Fruit fly (Drosophila melanogaster) whole organism, embryonic: ENCODE results near the gene HDAC6.
A peak's percentile ranks its signal among the peaks of the same experiment; 100 is the strongest.

Experiments
- Antp ChIP-seq: fragments of 200-800 bp; sonication (Bioruptor generic); optimal IDR thresholded peaks from 3 replicates; lab custom pipeline; 2016; ENCODE audit warnings: missing biosample characterization, missing genetic modification characterization
- Asciz ChIP-seq: fragments of 200-800 bp; sonication (Bioruptor generic); optimal IDR thresholded peaks from 2 replicates; lab custom pipeline; 2017; ENCODE audit warnings: missing biosample characterization, mild to moderate bottlenecking, missing genetic modification characterization, missing genetic modification reagents
- Bteb2 ChIP-seq: fragments of 200-800 bp; sonication (Bioruptor generic); optimal IDR thresholded peaks from 2 replicates; lab custom pipeline; 2016; ENCODE audit warnings: missing biosample characterization, missing genetic modification characterization
- CG10366 ChIP-seq: fragments of 200-800 bp; sonication (Bioruptor generic); IDR thresholded peaks from 2 replicates; pipeline ENCODE4 v1.3.6; 2022; ENCODE audit warnings: missing biosample characterization, missing genetic modification characterization
- CG11560 ChIP-seq: fragments of 200-800 bp; sonication (Bioruptor generic); IDR thresholded peaks from 3 replicates; pipeline ENCODE4 v1.3.6; 2022; ENCODE audit warnings: missing biosample characterization, missing genetic modification characterization
- CG12104 ChIP-seq: fragments of 200-800 bp; sonication (Bioruptor generic); optimal IDR thresholded peaks from 3 replicates; lab custom pipeline; 2016; ENCODE audit warnings: missing biosample characterization, missing genetic modification characterization
- CG13296 ChIP-seq: fragments of 200-800 bp; sonication (Bioruptor generic); optimal IDR thresholded peaks from 3 replicates; lab custom pipeline; 2018; ENCODE audit warnings: missing biosample characterization, mild to moderate bottlenecking, missing genetic modification characterization
- CG14050 ChIP-seq: fragments of 200-800 bp; sonication (Bioruptor generic); IDR thresholded peaks from 3 replicates; pipeline ENCODE4 v1.3.6; 2022; ENCODE audit warnings: missing biosample characterization, missing genetic modification characterization
- CG14441 ChIP-seq: fragments of 200-800 bp; sonication (Bioruptor generic); IDR thresholded peaks from 2 replicates; pipeline ENCODE4 v1.3.6; 2022; ENCODE audit warnings: missing biosample characterization, missing genetic modification characterization
- CG16863 ChIP-seq: fragments of 200-800 bp; sonication (Bioruptor generic); optimal IDR thresholded peaks from 3 replicates; lab custom pipeline; 2016; ENCODE audit warnings: missing biosample characterization, missing genetic modification characterization
- CG18262 ChIP-seq: fragments of 200-800 bp; optimal IDR thresholded peaks from 3 replicates; lab custom pipeline; 2019; ENCODE audit warnings: missing biosample characterization, mild to moderate bottlenecking, missing genetic modification characterization, moderate library complexity
- CG2202 ChIP-seq: fragments of 200-800 bp; sonication (Bioruptor generic); optimal IDR thresholded peaks from 2 replicates; lab custom pipeline; 2018; ENCODE audit warnings: missing biosample characterization, mild to moderate bottlenecking, missing genetic modification characterization
- CG7745 ChIP-seq: fragments of 200-800 bp; sonication (Bioruptor generic); optimal IDR thresholded peaks from 2 replicates; lab custom pipeline; 2018; ENCODE audit warnings: missing biosample characterization, mild to moderate bottlenecking, missing genetic modification characterization, moderate library complexity
- CG9437 ChIP-seq: fragments of 200-800 bp; sonication (Bioruptor generic); optimal IDR thresholded peaks from 2 replicates; lab custom pipeline; 2018; ENCODE audit warnings: missing biosample characterization, mild to moderate bottlenecking, missing genetic modification characterization
- CG9727 ChIP-seq: fragments of 200-800 bp; sonication (Bioruptor generic); optimal IDR thresholded peaks from 3 replicates; lab custom pipeline; 2017; ENCODE audit warnings: missing biosample characterization, mild to moderate bottlenecking, missing genetic modification characterization
- Dad ChIP-seq: fragments of 200-800 bp; sonication (Bioruptor generic); optimal IDR thresholded peaks from 3 replicates; lab custom pipeline; 2016; ENCODE audit warnings: missing biosample characterization, missing genetic modification characterization
- HmgD ChIP-seq: fragments of 200-800 bp; sonication (Bioruptor generic); optimal IDR thresholded peaks from 3 replicates; lab custom pipeline; 2016; ENCODE audit warnings: missing biosample characterization, missing genetic modification characterization
- Hmr ChIP-seq: fragments of 200-800 bp; sonication (Bioruptor generic); optimal IDR thresholded peaks from 3 replicates; lab custom pipeline; 2017; ENCODE audit warnings: mild to moderate bottlenecking, missing biosample characterization, missing genetic modification reagents, missing genetic modification characterization
- Lhr ChIP-seq: fragments of 200-800 bp; sonication (Bioruptor generic); optimal IDR thresholded peaks from 3 replicates; lab custom pipeline; 2017; ENCODE audit warnings: mild to moderate bottlenecking, missing biosample characterization, missing genetic modification reagents, missing genetic modification characterization
- Mes4 ChIP-seq: fragments of 200-800 bp; sonication (Bioruptor generic); optimal IDR thresholded peaks from 2 replicates; lab custom pipeline; 2016; ENCODE audit warnings: missing biosample characterization, missing genetic modification characterization
- NK7.1 ChIP-seq: fragments of 200-800 bp; sonication (Bioruptor generic); optimal IDR thresholded peaks from 3 replicates; lab custom pipeline; 2016; ENCODE audit warnings: missing biosample characterization, missing genetic modification characterization
- Pdp1 ChIP-seq, 2 experiments: fragments of 200-800 bp; sonication (Bioruptor generic); optimal IDR thresholded peaks; 3 replicates each; lab custom pipeline; 2016; ENCODE audit warnings: missing biosample characterization in 2 of 2, missing genetic modification characterization in 2 of 2, mild to moderate bottlenecking in 1 of 2, moderate library complexity in 1 of 2
- Ravus ChIP-seq: fragments of 200-800 bp; sonication (Bioruptor generic); IDR thresholded peaks from 2 replicates; pipeline ENCODE4 v1.3.6; 2022; ENCODE audit warnings: missing biosample characterization, missing genetic modification characterization
- Side ChIP-seq: fragments of 200-800 bp; sonication (Bioruptor generic); optimal IDR thresholded peaks from 2 replicates; lab custom pipeline; 2016; ENCODE audit warnings: missing biosample characterization, missing genetic modification characterization
- Trl ChIP-seq, 3 experiments: fragments of >200 bp in 2 of 3; fragments of 200-800 bp in 1 of 3; sonication (Bioruptor generic) in 1 of 3; optimal IDR thresholded peaks; 2 replicates in 1 of 3; 3 replicates in 2 of 3; lab custom pipeline; 2016 to 2017; ENCODE audit warnings: missing biosample characterization in 1 of 3, missing genetic modification characterization in 1 of 3
- ab ChIP-seq: fragments of 200-800 bp; sonication (Bioruptor generic); optimal IDR thresholded peaks from 2 replicates; lab custom pipeline; 2016; ENCODE audit warnings: missing biosample characterization, missing genetic modification characterization
- amos ChIP-seq: fragments of 200-800 bp; sonication (Bioruptor generic); IDR thresholded peaks from 2 replicates; pipeline ENCODE4 v1.3.6; 2022; ENCODE audit warnings: missing biosample characterization, missing genetic modification characterization; ENCODE audit not compliant: partially characterized antibody
- chm ChIP-seq: fragments of 200-800 bp; sonication (Bioruptor generic); IDR thresholded peaks from 2 replicates; pipeline ENCODE4 v1.3.6; 2022; ENCODE audit warnings: missing biosample characterization, missing genetic modification characterization
- chn ChIP-seq: fragments of 200-800 bp; sonication (Bioruptor generic); optimal IDR thresholded peaks from 2 replicates; lab custom pipeline; 2016; ENCODE audit warnings: missing biosample characterization, missing genetic modification characterization
- crc ChIP-seq: fragments of 200-800 bp; sonication (Bioruptor generic); optimal IDR thresholded peaks from 2 replicates; lab custom pipeline; 2016; ENCODE audit warnings: missing biosample characterization, missing genetic modification characterization
- crp ChIP-seq, 2 experiments: fragments of 200-800 bp; sonication (Bioruptor generic); optimal IDR thresholded peaks; 2 replicates in 1 of 2; 3 replicates in 1 of 2; lab custom pipeline; 2017; ENCODE audit warnings: missing biosample characterization in 2 of 2, missing genetic modification characterization in 2 of 2, mild to moderate bottlenecking in 1 of 2, moderate library complexity in 1 of 2
- cwo ChIP-seq: fragments of 200-800 bp; sonication (Bioruptor generic); optimal IDR thresholded peaks from 3 replicates; lab custom pipeline; 2017; ENCODE audit warnings: missing biosample characterization, missing genetic modification characterization, mild to moderate bottlenecking, moderate library complexity, missing genetic modification reagents
- dysf ChIP-seq: fragments of 200-800 bp; sonication (Bioruptor generic); IDR thresholded peaks from 3 replicates; pipeline ENCODE4 v1.3.6; 2022; ENCODE audit warnings: missing biosample characterization, missing genetic modification characterization
- esg ChIP-seq: fragments of 200-800 bp; sonication (Bioruptor generic); conservative IDR thresholded peaks from 2 replicates; pipeline ENCODE4 v1.3.6; 2022; ENCODE audit warnings: missing biosample characterization, missing genetic modification characterization
- fd3F ChIP-seq: fragments of 200-800 bp; sonication (Bioruptor generic); optimal IDR thresholded peaks from 2 replicates; lab custom pipeline; 2018; ENCODE audit warnings: missing biosample characterization, mild to moderate bottlenecking, missing genetic modification characterization, moderate library complexity
- her ChIP-seq: fragments of 200-800 bp; sonication (Bioruptor generic); optimal IDR thresholded peaks from 2 replicates; lab custom pipeline; 2016; ENCODE audit warnings: missing biosample characterization, missing genetic modification characterization
- klu ChIP-seq: fragments of 200-800 bp; sonication (Bioruptor generic); IDR thresholded peaks from 2 replicates; pipeline ENCODE4 v1.3.6; 2022; ENCODE audit warnings: missing biosample characterization, missing genetic modification characterization
- lola ChIP-seq, 3 experiments: fragments of >200 bp in 2 of 3; fragments of 200-800 bp in 1 of 3; sonication (Bioruptor generic) in 1 of 3; optimal IDR thresholded peaks; 2 replicates each; lab custom pipeline; 2017 to 2019; ENCODE audit warnings: missing biosample characterization in 3 of 3, missing genetic modification characterization in 3 of 3, mild to moderate bottlenecking in 1 of 3, moderate library complexity in 1 of 3
- nerfin-1 ChIP-seq: fragments of 200-800 bp; sonication (Bioruptor generic); optimal IDR thresholded peaks from 3 replicates; lab custom pipeline; 2019; ENCODE audit warnings: missing biosample characterization, mild to moderate bottlenecking, missing genetic modification characterization, moderate library complexity
- oc ChIP-seq: fragments of 200-800 bp; sonication (Bioruptor generic); optimal IDR thresholded peaks from 2 replicates; lab custom pipeline; 2018; ENCODE audit warnings: missing biosample characterization, mild to moderate bottlenecking, missing genetic modification characterization, moderate library complexity
- pfk ChIP-seq: fragments of 200-800 bp; sonication (Bioruptor generic); optimal IDR thresholded peaks from 2 replicates; lab custom pipeline; 2018; ENCODE audit warnings: missing biosample characterization, mild to moderate bottlenecking, missing genetic modification characterization, moderate library complexity
- pita ChIP-seq: fragments of 200-800 bp; sonication (Bioruptor generic); optimal IDR thresholded peaks from 2 replicates; lab custom pipeline; 2017; ENCODE audit warnings: missing biosample characterization, mild to moderate bottlenecking, missing genetic modification characterization
- pnt ChIP-seq: fragments of 200-800 bp; sonication (Bioruptor generic); optimal IDR thresholded peaks from 3 replicates; lab custom pipeline; 2016; ENCODE audit warnings: missing biosample characterization, missing genetic modification characterization
- ranshi ChIP-seq: fragments of 200-800 bp; sonication (Bioruptor generic); IDR thresholded peaks from 2 replicates; pipeline ENCODE4 v1.3.6; 2022; ENCODE audit warnings: missing biosample characterization, missing genetic modification characterization
- row ChIP-seq: fragments of 200-800 bp; sonication (Bioruptor generic); IDR thresholded peaks from 3 replicates; pipeline ENCODE4 v1.3.6; 2022; ENCODE audit warnings: missing biosample characterization, missing genetic modification characterization
- sens-2 ChIP-seq: fragments of 200-800 bp; sonication (Bioruptor generic); IDR thresholded peaks from 2 replicates; pipeline ENCODE4 v1.3.6; 2022; ENCODE audit warnings: missing biosample characterization, missing genetic modification characterization
- sisA ChIP-seq: fragments of 200-800 bp; sonication (Bioruptor generic); IDR thresholded peaks from 2 replicates; pipeline ENCODE4 v1.3.6; 2022; ENCODE audit warnings: missing biosample characterization, missing genetic modification characterization
- tup ChIP-seq: fragments of 200-800 bp; sonication (Bioruptor generic); optimal IDR thresholded peaks from 2 replicates; lab custom pipeline; 2016; ENCODE audit warnings: missing biosample characterization, mild to moderate bottlenecking, missing genetic modification characterization, moderate library complexity

Gene HDAC6

DNA sequence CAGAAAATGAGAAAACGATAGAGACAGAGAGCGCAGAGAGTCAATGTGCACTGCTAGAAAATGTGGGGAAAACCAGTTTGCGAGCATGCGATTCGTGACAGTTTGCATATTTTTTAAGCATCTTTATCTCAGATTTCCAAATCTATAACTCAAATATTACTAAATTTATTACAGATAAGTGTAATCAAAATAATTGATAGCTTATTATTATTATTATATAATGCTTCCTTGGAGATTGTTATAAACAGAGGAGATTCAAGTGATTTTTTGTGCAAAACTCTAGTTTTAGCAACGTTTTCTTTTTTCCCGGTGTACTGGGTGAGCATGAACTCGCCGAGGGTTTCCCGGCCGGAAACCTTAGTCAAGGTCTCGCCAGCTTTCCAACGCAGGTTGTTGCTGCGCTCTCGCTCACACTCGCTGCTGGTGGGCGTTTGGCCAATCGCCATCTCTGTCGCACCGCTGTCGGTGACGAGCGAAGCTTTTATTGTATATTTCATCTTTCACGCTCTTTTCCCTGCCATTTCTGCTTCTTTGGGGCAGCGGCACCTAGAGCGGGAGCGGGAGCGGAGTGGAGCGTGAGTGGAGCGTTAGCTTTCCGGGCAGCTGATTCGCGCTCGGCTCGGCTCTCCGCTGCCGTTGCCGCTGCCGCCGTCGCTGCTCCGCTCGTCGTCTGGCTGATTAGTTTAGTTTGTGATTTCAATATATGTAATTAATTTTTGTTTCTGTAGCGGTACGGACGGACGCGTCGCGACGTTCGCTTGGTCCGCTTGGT is 34.6 kb upstream of the HDAC6 start (continued):
- TF ChIP-seq oc (tag; lab: Kevin White, UChicago), result peak; percentile 95
- TF ChIP-seq CG2202 (tag; lab: Kevin White, UChicago), result peak; percentile 83
- peak; percentile 72 to 94 for TF ChIP-seq Trl (optimal IDR thresholded peaks at IDR 0.05; lab: Kevin White, UChicago)
- TF ChIP-seq Trl (GFP tag; optimal IDR thresholded peaks at IDR 0.05; lab: Kevin White, UChicago), result peak; percentile 43
- TF ChIP-seq Ravus (GFP tag; lab: Robert Waterston, UW), result peak; percentile 91
- TF ChIP-seq row (GFP tag; lab: Robert Waterston, UW), result peak; percentile 99
- TF ChIP-seq tup, result peak; percentile 82
- TF ChIP-seq CG14441 (GFP tag; lab: Robert Waterston, UW), result peak; percentile 96
- TF ChIP-seq CG9437, result peak; percentile 95
- TF ChIP-seq CG9727 (GFP tag; lab: Kevin White, UChicago), result peak; percentile 97
- TF ChIP-seq chm (GFP tag; lab: Robert Waterston, UW), result peak; percentile 87; the same call in 1 of the 2 replicates
- TF ChIP-seq pita, result no peak
- peak; percentile 95 for TF ChIP-seq nerfin-1
- TF ChIP-seq sens-2 (GFP tag; lab: Robert Waterston, UW), result peak; percentile 87
- peak; percentile 72 for TF ChIP-seq Dad
- TF ChIP-seq Asciz (GFP tag; lab: Kevin White, UChicago), result peak; percentile 98
- peak; percentile 99 for TF ChIP-seq dysf (GFP tag; lab: Robert Waterston, UW)
- TF ChIP-seq Bteb2 (GFP tag; lab: Kevin White, UChicago), result peak; percentile 83
- TF ChIP-seq ranshi (GFP tag; lab: Robert Waterston, UW), result peak; percentile 95
- peak; percentile 97 for TF ChIP-seq fd3F
- peak; percentile 96 for TF ChIP-seq cwo
- TF ChIP-seq HmgD, result no peak
- TF ChIP-seq CG13296 (GFP tag; lab: Kevin White, UChicago), result peak; percentile 98
- peak; percentile 76 for TF ChIP-seq chn (GFP tag; lab: Kevin White, UChicago)
- peak; percentile 97 for TF ChIP-seq CG12104 (GFP tag; lab: Kevin White, UChicago)
- TF ChIP-seq crp (GFP tag; optimal IDR thresholded peaks at IDR 0.05; lab: Kevin White, UChicago), result peak in 1 of 2 experiments; percentile 70
- peak; percentile 99 for TF ChIP-seq Hmr
- peak in 1 of 3 experiments; percentile 94 for TF ChIP-seq lola (GFP tag; optimal IDR thresholded peaks at IDR 0.05; lab: Kevin White, UChicago)
- TF ChIP-seq esg, result peak; percentile 97
- peak; percentile 91 for TF ChIP-seq CG11560 (tag; lab: Robert Waterston, UW)
- TF ChIP-seq ab (GFP tag; lab: Kevin White, UChicago), result peak; percentile 64
- peak; percentile 96 for TF ChIP-seq CG10366
- TF ChIP-seq Antp (GFP tag; lab: Kevin White, UChicago), result peak; percentile 48
- TF ChIP-seq klu (GFP tag; lab: Robert Waterston, UW), result peak; percentile 98
- TF ChIP-seq CG14050 (GFP tag; lab: Robert Waterston, UW), result peak; percentile 96
- peak; percentile 57 for TF ChIP-seq crc (GFP tag; lab: Kevin White, UChicago)
- TF ChIP-seq amos (GFP tag; lab: Robert Waterston, UW), result no peak
- TF ChIP-seq NK7.1 (GFP tag; lab: Kevin White, UChicago), result peak; percentile 48
- peak; percentile 97 for TF ChIP-seq sisA (GFP tag; lab: Robert Waterston, UW)
- TF ChIP-seq pnt (GFP tag; lab: Kevin White, UChicago), result peak; percentile 76
- no peak for TF ChIP-seq pfk (GFP tag; lab: Kevin White, UChicago)
- TF ChIP-seq Pdp1 (GFP tag; optimal IDR thresholded peaks at IDR 0.05; lab: Kevin White, UChicago), result peak; percentile 80 to 82
- peak; percentile 90 for TF ChIP-seq Lhr (GFP tag; lab: Kevin White, UChicago)
- peak; percentile 52 for TF ChIP-seq Mes4 (GFP tag; lab: Kevin White, UChicago)
- peak; percentile 97 for TF ChIP-seq CG18262
- TF ChIP-seq CG7745 (tag; lab: Kevin White, UChicago), result no peak
- peak; percentile 74 for TF ChIP-seq Side (GFP tag; lab: Kevin White, UChicago)
- peak; percentile 46 for TF ChIP-seq CG16863 (GFP tag; lab: Kevin White, UChicago)
- TF ChIP-seq her (GFP tag; lab: Kevin White, UChicago), result peak; percentile 62
